Worm (Caenorhabditis elegans) whole organism, L1 larva: ENCODE results near the gene slo-2.

Experiments used
- elt-3 ChIP-seq, 6 experiments: fragments of 150-350 bp in 1 of 6; sonication (generic microtip); optimal IDR thresholded peaks; 2 replicates each; lab custom pipeline; 2017 to 2018; ENCODE audit warnings: missing biosample characterization in 6 of 6, missing genetic modification characterization in 6 of 6, inconsistent platforms in 1 of 6
- lin-13 ChIP-seq: fragments of 150-350 bp; optimal IDR thresholded peaks from 2 replicates; lab custom pipeline; 2014; ENCODE audit warnings: missing biosample characterization, missing genetic modification reagents, missing genetic modification characterization
- lin-39 ChIP-seq: fragments of 150-350 bp; optimal IDR thresholded peaks from 2 replicates; lab custom pipeline; 2014; ENCODE audit warnings: missing biosample characterization, missing genetic modification reagents, missing genetic modification characterization

ce11 chrX:11433488-11433887, 27.8 kb upstream of the slo-2 start, which contains the start of gene hum-4:
- TF ChIP-seq lin-39 (tag; lab: Kevin White, UChicago) (no peak), elt-3 (tag; optimal IDR thresholded peaks at IDR 0.05; lab: Kevin White, UChicago) (no peak), lin-13 (no peak)
